Fruit fly (Drosophila melanogaster): ENCODE data around the gene CG32485.

- TF ChIP-seq CG6792 (GFP tag; optimal IDR thresholded peaks at IDR 0.05) (no peak), CG10631 (GFP tag; optimal IDR thresholded peaks at IDR 0.05) (no peak), Met (GFP tag; optimal IDR thresholded peaks at IDR 0.05) (no peak)
Measured at dm6 chr3L:3101157-3101556, 51.0 kb downstream of the CG32485 start.

All from whole organism, prepupa.